Worm (Caenorhabditis elegans): ENCODE results near the gene aat-1.

DNA sequence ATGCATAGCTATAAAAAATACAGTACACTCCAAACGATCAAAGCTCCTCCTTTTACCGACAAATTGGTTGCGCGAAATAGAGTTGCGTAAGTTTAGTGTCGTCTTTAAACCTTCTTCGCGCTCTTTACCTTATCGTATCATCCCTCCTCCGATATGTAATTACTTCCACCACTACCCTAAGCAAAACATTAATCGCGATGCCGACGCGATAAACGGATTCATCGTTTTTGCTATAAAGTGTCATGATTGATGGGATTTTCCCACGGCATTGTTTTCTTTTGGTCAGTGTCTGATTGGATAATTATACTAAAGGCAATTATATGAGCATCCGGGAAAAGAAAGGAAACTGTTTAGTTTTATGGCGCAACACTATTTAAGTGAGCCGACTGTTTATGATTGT lies 17.3 kb upstream of the aat-1 start:
- TF ChIP-seq ama-1 (optimal IDR thresholded peaks at IDR 0.05): no peak
- no peak for TF ChIP-seq hmbx-1 (tag; optimal IDR thresholded peaks at IDR 0.05)
- no peak for TF ChIP-seq sea-1 (GFP tag; conservative IDR thresholded peaks at IDR 0.05)
- TF ChIP-seq ets-7 (tag; optimal IDR thresholded peaks at IDR 0.05): no peak
- TF ChIP-seq flt-1 (GFP tag; IDR thresholded peaks at IDR 0.05): no peak
- TF ChIP-seq aly-1 (tag; optimal IDR thresholded peaks at IDR 0.05): no peak
- no peak for TF ChIP-seq hmg-4 (GFP tag; optimal IDR thresholded peaks at IDR 0.05)
- no peak for TF ChIP-seq tbx-11 (GFP tag; IDR thresholded peaks at IDR 0.05)
- TF ChIP-seq scrt-1 (GFP tag; IDR thresholded peaks at IDR 0.05): no peak

Measured in whole organism, early embryonic.